Worm (Caenorhabditis elegans) whole organism, late embryonic: ENCODE measurements around the gene nspe-5.
A peak's percentile ranks its signal among the peaks of the same experiment; 100 is the strongest.

Experiments used
- C08G9.2 ChIP-seq: sonication (generic microtip); optimal IDR thresholded peaks from 2 replicates; lab custom pipeline; 2016; ENCODE audit warnings: mild to moderate bottlenecking, missing genetic modification characterization, moderate library complexity, missing compliant biosample characterization
- C38D4.7 ChIP-seq: fragments of 200-800 bp; sonication (Bioruptor generic); optimal IDR thresholded peaks from 2 replicates; lab custom pipeline; 2018; ENCODE audit warnings: mild to moderate bottlenecking, missing genetic modification characterization, moderate library complexity, missing compliant biosample characterization
- F13H6.1 ChIP-seq: sonication (generic microtip); optimal IDR thresholded peaks from 2 replicates; lab custom pipeline; 2016; ENCODE audit warnings: missing genetic modification characterization, missing compliant biosample characterization
- K09A11.1 ChIP-seq: sonication (generic microtip); optimal IDR thresholded peaks from 2 replicates; lab custom pipeline; 2017; ENCODE audit warnings: antibody characterized with exemption, mild to moderate bottlenecking, missing genetic modification characterization, missing compliant biosample characterization; ENCODE audit not compliant: insufficient read depth
- ahr-1 ChIP-seq: sonication (generic microtip); optimal IDR thresholded peaks from 2 replicates; lab custom pipeline; 2016; ENCODE audit warnings: missing genetic modification characterization, missing compliant biosample characterization
- ceh-14 ChIP-seq: sonication (generic microtip); optimal IDR thresholded peaks from 2 replicates; lab custom pipeline; 2016; ENCODE audit warnings: missing genotype, missing genetic modification characterization, missing compliant biosample characterization
- ceh-18 ChIP-seq: sonication (generic microtip); optimal IDR thresholded peaks from 2 replicates; lab custom pipeline; 2016; ENCODE audit warnings: missing genetic modification characterization, missing compliant biosample characterization
- ceh-19 ChIP-seq: fragments of 200-800 bp; sonication (Bioruptor generic); optimal IDR thresholded peaks from 2 replicates; lab custom pipeline; 2018; ENCODE audit warnings: mild to moderate bottlenecking, missing genetic modification characterization, missing compliant biosample characterization
- ceh-6 ChIP-seq: fragments of 200-800 bp; sonication (Bioruptor generic); optimal IDR thresholded peaks from 2 replicates; lab custom pipeline; 2018; ENCODE audit warnings: mild to moderate bottlenecking, missing genetic modification characterization, missing compliant biosample characterization
- che-1 ChIP-seq: sonication (generic microtip); optimal IDR thresholded peaks from 2 replicates; lab custom pipeline; 2016; ENCODE audit warnings: mild to moderate bottlenecking, missing genetic modification characterization, missing compliant biosample characterization
- dve-1 ChIP-seq: sonication (generic microtip); optimal IDR thresholded peaks from 2 replicates; lab custom pipeline; 2017; ENCODE audit warnings: antibody characterized with exemption, mild to moderate bottlenecking, missing genetic modification characterization, missing compliant biosample characterization
- elt-2 ChIP-seq: sonication (generic microtip); optimal IDR thresholded peaks from 2 replicates; lab custom pipeline; 2016; ENCODE audit warnings: missing genetic modification reagents, missing genetic modification characterization, missing compliant biosample characterization
- elt-4 ChIP-seq: sonication (generic microtip); optimal IDR thresholded peaks from 2 replicates; lab custom pipeline; 2016; ENCODE audit warnings: missing genetic modification characterization, missing compliant biosample characterization
- ets-4 ChIP-seq: sonication (generic microtip); optimal IDR thresholded peaks from 2 replicates; lab custom pipeline; 2016; ENCODE audit warnings: missing genetic modification characterization, missing compliant biosample characterization
- fkh-6 ChIP-seq: sonication (generic microtip); optimal IDR thresholded peaks from 2 replicates; lab custom pipeline; 2016; ENCODE audit warnings: missing genetic modification characterization, missing compliant biosample characterization
- hlh-13 ChIP-seq: fragments of 200-800 bp; sonication (Bioruptor generic); optimal IDR thresholded peaks from 2 replicates; lab custom pipeline; 2018; ENCODE audit warnings: mild to moderate bottlenecking, missing genetic modification characterization, missing compliant biosample characterization
- hlh-15 ChIP-seq: sonication (generic microtip); optimal IDR thresholded peaks from 2 replicates; lab custom pipeline; 2016; ENCODE audit warnings: missing genetic modification characterization, missing compliant biosample characterization
- hlh-30 ChIP-seq: sonication (generic microtip); optimal IDR thresholded peaks from 2 replicates; lab custom pipeline; 2017; ENCODE audit warnings: antibody characterized with exemption, missing genetic modification characterization, missing compliant biosample characterization; ENCODE audit not compliant: insufficient read depth
- lim-6 ChIP-seq: sonication (generic microtip); optimal IDR thresholded peaks from 2 replicates; lab custom pipeline; 2016; ENCODE audit warnings: missing genetic modification characterization, missing compliant biosample characterization
- lin-11 ChIP-seq: fragments of 200-800 bp; sonication (Bioruptor generic); optimal IDR thresholded peaks from 2 replicates; lab custom pipeline; 2018; ENCODE audit warnings: mild to moderate bottlenecking, missing genetic modification characterization, missing compliant biosample characterization
- nhr-11 ChIP-seq: fragments of 150-350 bp; optimal IDR thresholded peaks from 2 replicates; lab custom pipeline; 2014; ENCODE audit warnings: missing biosample characterization, missing genetic modification characterization
- nhr-232 ChIP-seq: sonication (generic microtip); optimal IDR thresholded peaks from 2 replicates; lab custom pipeline; 2016; ENCODE audit warnings: missing genetic modification characterization, missing compliant biosample characterization
- npax-4 ChIP-seq: sonication (generic microtip); optimal IDR thresholded peaks from 2 replicates; lab custom pipeline; 2016; ENCODE audit warnings: missing genetic modification characterization, missing compliant biosample characterization
- pag-3 ChIP-seq: sonication (generic microtip); optimal IDR thresholded peaks from 2 replicates; lab custom pipeline; 2016; ENCODE audit warnings: missing compliant biosample characterization, missing genetic modification characterization, borderline replicate concordance
- pat-9 ChIP-seq: fragments of 200-800 bp; sonication (Bioruptor generic); optimal IDR thresholded peaks from 2 replicates; lab custom pipeline; 2018; ENCODE audit warnings: mild to moderate bottlenecking, missing genetic modification characterization, moderate library complexity, missing compliant biosample characterization
- pax-1 ChIP-seq: fragments of 150-350 bp; optimal IDR thresholded peaks from 2 replicates; lab custom pipeline; 2014; ENCODE audit warnings: missing biosample characterization, missing genetic modification characterization
- pqm-1 ChIP-seq: sonication (generic microtip); optimal IDR thresholded peaks from 2 replicates; lab custom pipeline; 2016; ENCODE audit warnings: missing genetic modification characterization, missing compliant biosample characterization
- ref-2 ChIP-seq: sonication (generic microtip); optimal IDR thresholded peaks from 2 replicates; lab custom pipeline; 2016; ENCODE audit warnings: missing genetic modification characterization, missing compliant biosample characterization
- sox-2 ChIP-seq: fragments of 200-800 bp; sonication (Bioruptor generic); IDR thresholded peaks from 2 replicates; pipeline ENCODE4 v1.3.6; 2022; ENCODE audit warnings: missing genetic modification reagents, missing genetic modification characterization, missing compliant biosample characterization
- syd-9 ChIP-seq: sonication (generic microtip); optimal IDR thresholded peaks from 2 replicates; lab custom pipeline; 2016; ENCODE audit warnings: mild to moderate bottlenecking, missing genetic modification characterization, moderate library complexity, missing compliant biosample characterization
- tbx-7 ChIP-seq: sonication (generic microtip); optimal IDR thresholded peaks from 2 replicates; lab custom pipeline; 2016; ENCODE audit warnings: missing genotype, missing genetic modification characterization, missing compliant biosample characterization
- ttx-3 ChIP-seq: sonication (generic microtip); optimal IDR thresholded peaks from 2 replicates; lab custom pipeline; 2016; ENCODE audit warnings: missing genetic modification reagents, missing genetic modification characterization, missing compliant biosample characterization
- unc-3 ChIP-seq, 2 experiments: fragments of 200-800 bp in 1 of 2; sonication (Bioruptor generic) in 1 of 2; sonication (generic microtip) in 1 of 2; conservative IDR thresholded peaks in 1 of 2; optimal IDR thresholded peaks in 1 of 2; 2 replicates each; pipeline versions ENCODE4 v1.3.6 to Lab custom; 2016 to 2022; ENCODE audit warnings: missing compliant biosample characterization in 2 of 2, missing genetic modification characterization in 2 of 2, missing genetic modification reagents in 1 of 2
- unc-55 ChIP-seq: sonication (generic microtip); optimal IDR thresholded peaks from 2 replicates; lab custom pipeline; 2017; ENCODE audit warnings: missing biosample characterization, missing genetic modification reagents, missing genetic modification characterization
- unc-86 ChIP-seq: sonication (generic microtip); optimal IDR thresholded peaks from 2 replicates; lab custom pipeline; 2016; ENCODE audit warnings: missing genetic modification characterization, missing compliant biosample characterization

The nspe-5 gene

ce11 chrII:12630888-12631287 is 2.2 kb downstream of the nspe-5 start, which contains the start of gene Y38E10A.34:
Gene Y38E10A.34, plus strand, starts transcription at chrII:12631188.
- no peak for TF ChIP-seq pat-9 (tag; lab: Kevin White, UChicago)
- no peak for TF ChIP-seq ceh-14 (tag; lab: Kevin White, UChicago)
- no peak for TF ChIP-seq ref-2 (tag; lab: Kevin White, UChicago)
- TF ChIP-seq hlh-15, result no peak
- no peak for TF ChIP-seq F13H6.1
- TF ChIP-seq ahr-1 (tag; lab: Kevin White, UChicago), result no peak
- TF ChIP-seq ceh-19 (GFP tag; lab: Kevin White, UChicago), result no peak
- no peak for TF ChIP-seq sox-2 (GFP tag; lab: Robert Waterston, UW)
- no peak for TF ChIP-seq unc-86 (tag; lab: Kevin White, UChicago)
- no peak for TF ChIP-seq elt-2 (tag; lab: Kevin White, UChicago)
- no peak for TF ChIP-seq unc-3 (GFP tag; conservative IDR thresholded peaks at IDR 0.05; lab: Robert Waterston, UW)
- no peak for TF ChIP-seq unc-3 (tag; optimal IDR thresholded peaks at IDR 0.05; lab: Kevin White, UChicago)
- no peak for TF ChIP-seq npax-4 (tag; lab: Kevin White, UChicago)

DNA sequence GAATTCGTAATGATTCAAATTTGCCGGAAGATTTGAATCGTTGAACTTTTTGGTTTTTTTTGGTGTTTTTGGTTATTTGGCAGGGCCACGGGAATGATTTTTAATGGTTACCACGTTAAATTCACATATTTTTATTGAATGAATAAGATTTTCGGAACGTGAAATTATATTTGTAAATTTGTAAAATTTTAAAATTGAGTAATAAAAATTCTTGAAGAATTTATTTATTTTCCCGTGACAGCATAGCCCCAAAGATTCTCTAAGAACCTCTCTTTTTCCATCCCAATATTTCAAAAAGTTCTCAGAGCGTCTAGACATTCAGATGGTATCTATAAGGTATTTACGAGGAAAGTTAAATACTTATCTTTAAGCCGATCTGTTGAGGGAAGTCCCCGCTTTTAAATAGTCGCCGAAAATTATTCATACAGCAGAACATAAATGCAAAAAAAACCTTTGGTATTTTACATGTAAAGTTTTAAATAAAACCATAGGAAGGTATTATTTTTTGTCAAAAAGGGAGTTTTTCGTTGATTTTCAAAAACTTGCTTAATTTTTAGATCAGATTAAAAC is 6.2 kb downstream of the nspe-5 start, which contains the start of gene Y38E10A.17:
Gene Y38E10A.17 (minus strand): TSS at position 51 of the 570 bp plus-strand sequence.
- TF ChIP-seq pax-1 (tag; lab: Kevin White, UChicago), result no peak
- no peak for TF ChIP-seq elt-4 (tag; lab: Kevin White, UChicago)
- no peak for TF ChIP-seq K09A11.1 (tag; lab: Kevin White, UChicago)
- no peak for TF ChIP-seq ceh-18 (tag; lab: Kevin White, UChicago)
- no peak for TF ChIP-seq syd-9 (tag; lab: Kevin White, UChicago)
- no peak for TF ChIP-seq F13H6.1
- TF ChIP-seq ttx-3 (tag; lab: Kevin White, UChicago), result no peak
- no peak for TF ChIP-seq nhr-232 (tag; lab: Kevin White, UChicago)
- no peak for TF ChIP-seq nhr-11 (tag; lab: Kevin White, UChicago)
- no peak for TF ChIP-seq unc-3 (GFP tag; conservative IDR thresholded peaks at IDR 0.05; lab: Robert Waterston, UW)
- no peak for TF ChIP-seq unc-3 (tag; optimal IDR thresholded peaks at IDR 0.05; lab: Kevin White, UChicago)
- no peak for TF ChIP-seq ceh-6 (GFP tag; lab: Kevin White, UChicago)
- TF ChIP-seq che-1 (tag; lab: Kevin White, UChicago), result no peak
- no peak for TF ChIP-seq tbx-7

DNA sequence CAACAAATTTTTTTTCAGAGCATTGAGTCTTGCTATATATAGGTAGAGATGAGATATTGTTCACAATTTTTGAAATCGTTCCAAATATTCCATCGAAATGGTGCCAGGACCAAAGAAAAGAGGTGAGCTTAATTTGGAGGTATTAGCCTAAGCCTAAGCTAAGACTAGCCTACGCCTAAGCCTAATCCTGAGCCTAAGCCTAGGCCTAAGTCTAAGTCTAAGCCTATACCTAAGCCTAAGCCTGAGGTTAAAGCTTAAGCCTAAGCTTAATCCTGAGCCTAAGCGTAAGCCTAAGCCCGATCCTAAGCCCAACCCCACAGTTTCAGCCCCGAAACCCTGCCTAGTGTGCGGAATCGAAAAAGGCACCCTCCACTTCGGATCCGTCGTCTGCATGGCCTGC is 7.9 kb downstream of the nspe-5 start, which contains the start of gene nhr-234:
Gene nhr-234 (plus strand): TSS at position 77 of the 400 bp plus-strand sequence.
- TF ChIP-seq pag-3, result no peak
- TF ChIP-seq dve-1 (tag; lab: Kevin White, UChicago), result peak; percentile 68

- TF ChIP-seq pqm-1 (tag; lab: Kevin White, UChicago), result no peak
- no peak for TF ChIP-seq hlh-30 (tag; lab: Kevin White, UChicago)
- no peak for TF ChIP-seq ahr-1 (tag; lab: Kevin White, UChicago)
- no peak for TF ChIP-seq hlh-13 (GFP tag; lab: Kevin White, UChicago)
- TF ChIP-seq nhr-11 (tag; lab: Kevin White, UChicago), result no peak
- TF ChIP-seq lin-11 (tag; lab: Kevin White, UChicago), result no peak
- TF ChIP-seq lim-6 (tag; lab: Kevin White, UChicago), result no peak
- TF ChIP-seq unc-55, result no peak
- TF ChIP-seq npax-4 (tag; lab: Kevin White, UChicago), result no peak
- TF ChIP-seq hlh-15, result no peak
- no peak for TF ChIP-seq fkh-6
- TF ChIP-seq C08G9.2 (tag; lab: Kevin White, UChicago), result no peak
- TF ChIP-seq C38D4.7 (GFP tag; lab: Kevin White, UChicago), result no peak
- TF ChIP-seq ets-4 (tag; lab: Kevin White, UChicago), result no peak
Measured at ce11 chrII:12640370-12640769, 11.7 kb downstream of the nspe-5 start, which contains the start of gene nhr-235. Gene nhr-235, plus strand, starts transcription at chrII:12640670.
